Worm (Caenorhabditis elegans) whole organism, L4/young adult: ENCODE measurements around the gene ZK177.1.

ENCODE experiments used
- W03F9.2 ChIP-seq: fragments of 150-350 bp; optimal IDR thresholded peaks from 2 replicates; lab custom pipeline; 2014; ENCODE audit warnings: missing biosample characterization, missing genetic modification characterization
- dao-5 ChIP-seq: sonication (generic microtip); optimal IDR thresholded peaks from 2 replicates; lab custom pipeline; 2016; ENCODE audit warnings: missing genotype, missing genetic modification characterization, moderate library complexity, missing compliant biosample characterization
- him-1 ChIP-seq: sonication (generic microtip); optimal IDR thresholded peaks from 2 replicates; lab custom pipeline; 2016; ENCODE audit warnings: missing genotype, missing genetic modification reagents, missing genetic modification characterization, missing compliant biosample characterization

Gene ZK177.1

DNA sequence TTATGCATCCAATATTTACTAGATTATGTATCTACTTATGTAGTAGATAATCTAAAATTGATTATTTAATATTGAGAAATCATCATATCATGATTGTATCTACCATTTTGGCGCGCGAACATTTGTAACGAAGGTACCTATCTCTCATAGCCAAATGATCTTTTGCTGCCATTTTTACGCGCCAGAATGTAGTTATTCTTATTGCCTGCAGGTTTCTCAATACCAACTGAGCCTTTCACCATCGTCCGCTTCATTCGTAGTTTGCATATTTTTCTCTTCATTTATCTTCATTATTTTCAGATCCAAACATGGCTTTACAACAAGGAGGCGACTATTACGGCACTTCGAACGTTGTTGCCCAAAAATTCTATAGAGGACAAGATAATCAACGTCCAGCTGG is at the start of gene ZK177.1:
Gene ZK177.1, plus strand, starts transcription at position 301 of the 400 bp plus-strand sequence.
- TF ChIP-seq W03F9.2 (tag; lab: Kevin White, UChicago) (no peak), him-1 (tag; lab: Kevin White, UChicago) (no peak), dao-5 (tag; lab: Kevin White, UChicago) (no peak)

DNA sequence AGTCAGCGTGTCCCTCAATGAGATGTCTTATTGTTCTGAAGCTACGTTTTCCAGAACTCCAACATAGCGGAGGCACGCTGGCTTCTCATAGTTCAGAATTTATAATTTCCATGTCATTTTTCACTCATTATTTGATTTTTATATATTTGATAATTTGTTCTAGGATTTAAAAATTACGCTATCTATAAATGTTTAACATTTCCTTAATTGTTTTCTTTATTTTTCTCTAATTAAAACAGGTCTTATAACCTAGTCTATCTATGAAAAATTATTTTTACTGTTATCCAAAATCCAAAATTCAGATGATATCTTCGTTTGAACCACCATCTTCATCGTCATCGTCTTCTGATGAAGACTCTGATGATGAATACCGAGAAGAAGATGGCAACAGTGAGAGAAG is 49.6 kb upstream of the ZK177.1 start, which contains the start of gene F56D1.1:
Gene F56D1.1, plus strand, starts transcription at position 301 of the 400 bp plus-strand sequence.
- TF ChIP-seq W03F9.2 (tag; lab: Kevin White, UChicago) (no peak), him-1 (tag; lab: Kevin White, UChicago) (no peak), dao-5 (tag; lab: Kevin White, UChicago) (no peak)

DNA sequence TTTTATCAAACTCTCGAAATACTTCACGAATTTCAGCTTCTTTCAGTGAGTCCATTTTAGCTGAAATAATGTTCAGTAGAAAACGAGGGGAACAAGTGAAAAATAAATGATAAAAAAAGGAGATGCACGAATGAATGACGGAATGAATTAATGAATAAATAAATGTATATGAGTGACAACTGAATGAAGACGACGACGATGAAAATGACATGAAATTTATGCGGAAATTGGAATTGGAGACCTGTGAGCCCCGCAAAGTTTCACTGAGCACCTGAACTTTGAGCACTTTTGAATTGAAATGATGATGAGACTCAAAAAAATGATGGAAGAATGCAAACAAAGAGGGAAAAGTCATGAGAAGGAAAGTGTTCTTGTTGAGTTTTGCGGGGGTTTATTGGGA is 46.0 kb upstream of the ZK177.1 start, which contains the start of gene cal-8:
Gene cal-8, minus strand, starts transcription at position 60 of the 400 bp plus-strand sequence.
- no peak for TF ChIP-seq dao-5 (tag; lab: Kevin White, UChicago)
- TF ChIP-seq W03F9.2 (tag; lab: Kevin White, UChicago), result no peak
- no peak for TF ChIP-seq him-1 (tag; lab: Kevin White, UChicago)

DNA sequence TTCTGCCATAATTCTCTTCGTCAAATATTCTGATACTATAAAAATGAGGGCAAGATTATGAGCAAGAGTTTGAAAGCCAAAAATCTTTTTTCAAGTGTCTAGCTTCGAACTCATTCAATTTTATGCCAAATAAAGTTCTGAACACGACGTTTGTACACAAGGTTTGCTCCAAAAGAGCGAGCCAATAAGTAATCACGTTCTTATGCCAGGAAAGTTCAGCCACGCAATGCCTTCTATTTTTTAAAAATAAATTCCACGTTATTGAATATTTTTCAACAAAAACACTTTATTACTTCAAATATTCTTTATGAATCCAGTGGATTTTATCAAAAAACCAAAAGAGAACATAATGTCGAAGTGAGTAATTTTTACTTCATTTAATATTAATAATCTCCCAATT is 40.1 kb upstream of the ZK177.1 start, which contains the start of gene nep-5:
Gene nep-5, plus strand, starts transcription at position 301 of the 400 bp plus-strand sequence.
- TF ChIP-seq him-1 (tag; lab: Kevin White, UChicago) (no peak), dao-5 (tag; lab: Kevin White, UChicago) (no peak), W03F9.2 (tag; lab: Kevin White, UChicago) (no peak)

DNA sequence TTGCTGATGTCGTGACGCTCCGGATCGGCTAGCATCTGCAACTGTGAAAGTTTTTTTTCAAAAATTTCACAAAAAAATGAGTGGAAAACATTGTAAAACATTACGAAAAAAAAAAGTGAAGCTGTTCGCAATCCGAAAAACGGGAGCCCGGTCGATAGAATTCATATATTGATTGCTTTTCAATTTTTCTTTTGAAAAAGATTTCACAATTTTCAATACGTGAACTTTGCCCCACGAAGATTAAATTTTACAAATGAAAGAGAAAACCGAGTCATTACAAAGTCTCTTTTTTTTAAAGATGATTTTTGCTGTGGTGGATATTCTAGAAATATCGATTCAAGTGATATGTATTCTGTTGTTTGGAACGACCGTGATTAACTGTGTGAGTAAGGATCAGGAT is 33.5 kb upstream of the ZK177.1 start, which contains the start of gene F12A10.6:
Gene F12A10.6, minus strand, starts transcription at position 101 of the 400 bp plus-strand sequence.
- TF ChIP-seq him-1 (tag; lab: Kevin White, UChicago) (no peak), dao-5 (tag; lab: Kevin White, UChicago) (no peak), W03F9.2 (tag; lab: Kevin White, UChicago) (no peak)

DNA sequence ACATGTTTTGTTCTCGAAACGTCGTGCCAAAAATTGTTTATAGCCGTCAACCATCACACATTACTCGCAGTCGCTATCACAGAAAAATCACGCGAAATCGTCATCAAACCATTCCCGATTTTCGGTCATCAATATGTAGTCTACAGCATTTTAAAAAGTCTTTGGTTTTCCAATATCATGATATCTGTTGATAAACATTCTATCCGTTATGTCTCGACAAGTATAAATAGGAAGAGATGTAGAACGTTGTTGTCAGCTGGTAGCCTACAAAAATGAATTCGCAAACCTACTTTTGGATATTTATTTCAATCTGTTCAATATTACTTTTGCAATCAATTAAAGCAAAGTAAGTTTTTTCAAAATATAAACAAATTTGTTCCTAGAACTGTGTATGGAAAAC is 31.6 kb upstream of the ZK177.1 start, which contains the start of gene F12A10.1:
Gene F12A10.1, plus strand, starts transcription at position 166 of the 400 bp plus-strand sequence.
- TF ChIP-seq W03F9.2 (tag; lab: Kevin White, UChicago) (no peak), him-1 (tag; lab: Kevin White, UChicago) (no peak), dao-5 (tag; lab: Kevin White, UChicago) (no peak)

DNA sequence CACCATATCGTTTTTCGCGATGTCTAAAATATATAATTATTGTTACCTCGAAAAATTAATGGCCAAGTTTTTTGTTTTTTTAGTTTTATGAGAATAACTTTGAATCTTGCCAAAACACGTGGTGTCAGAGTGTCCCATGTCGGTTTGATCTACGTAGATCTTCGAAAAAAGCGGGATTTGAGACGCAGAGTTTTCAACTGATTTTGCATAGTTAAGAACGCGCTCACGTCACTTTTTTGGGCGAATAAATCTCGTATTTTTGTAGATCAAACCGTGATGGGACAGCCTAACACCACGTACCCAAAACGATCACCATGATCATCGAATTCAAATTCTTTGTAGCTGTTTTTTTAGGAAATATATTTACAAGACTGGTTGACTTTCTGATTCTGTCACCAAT is 30.4 kb upstream of the ZK177.1 start:
- TF ChIP-seq him-1 (tag; lab: Kevin White, UChicago), result no peak
- TF ChIP-seq dao-5 (tag; lab: Kevin White, UChicago), result no peak
- TF ChIP-seq W03F9.2 (tag; lab: Kevin White, UChicago), result no peak

DNA sequence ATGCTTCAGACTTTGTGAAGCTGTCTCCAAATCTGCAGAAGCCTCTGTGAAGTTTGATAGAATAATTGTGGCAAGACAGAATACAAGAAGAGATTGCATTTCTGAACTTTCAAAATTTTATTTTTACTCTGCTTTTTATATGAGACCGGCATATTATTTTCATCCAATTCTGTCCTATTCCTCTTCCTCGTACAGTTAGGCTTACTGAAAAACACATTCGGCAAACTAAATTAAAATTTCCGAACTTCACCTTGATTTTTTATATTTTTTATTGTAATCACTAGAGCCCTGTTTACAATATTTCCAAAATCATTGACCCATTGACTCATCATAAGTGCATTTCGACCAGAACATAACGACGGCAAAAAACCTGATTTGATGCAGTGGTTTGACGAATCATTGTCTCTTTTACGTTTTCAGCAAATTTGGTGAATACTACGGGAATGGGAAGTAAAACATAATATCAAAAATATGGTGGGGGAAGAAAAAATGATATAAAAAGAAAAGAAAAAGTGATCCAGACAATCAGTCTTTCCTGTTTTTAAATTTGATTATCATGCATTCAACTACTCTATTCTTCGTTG is 29.7 kb upstream of the ZK177.1 start, which contains the start of the genes suex-1 and F12A10.9:
Gene suex-1, minus strand, starts transcription at position 101 of the 584 bp plus-strand sequence.
Gene F12A10.9, plus strand, starts transcription at position 534 of the 584 bp plus-strand sequence.
- TF ChIP-seq dao-5 (tag; lab: Kevin White, UChicago), result no peak
- TF ChIP-seq W03F9.2 (tag; lab: Kevin White, UChicago), result no peak
- no peak for TF ChIP-seq him-1 (tag; lab: Kevin White, UChicago)

DNA sequence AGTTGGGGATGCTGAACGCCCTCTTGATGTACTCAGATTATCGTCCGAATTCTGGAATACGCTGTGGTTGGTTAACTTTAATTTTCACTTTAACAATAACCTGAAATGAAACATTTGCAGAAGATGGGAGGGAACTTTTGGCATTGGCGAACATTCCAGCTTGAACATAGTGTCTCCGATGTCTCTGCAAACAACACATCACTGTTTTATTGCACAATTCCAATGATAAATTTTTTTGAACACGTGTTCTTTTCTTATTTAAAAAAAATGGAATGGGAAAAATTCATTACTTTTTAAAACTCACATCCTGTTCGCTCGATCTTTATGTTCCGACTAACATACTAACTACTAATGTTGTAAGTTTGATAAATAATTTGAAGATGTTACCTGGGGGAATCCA is 27.5 kb upstream of the ZK177.1 start, which contains the start of gene fzy-1:
Gene fzy-1, plus strand, starts transcription at position 301 of the 400 bp plus-strand sequence.
- no peak for TF ChIP-seq him-1 (tag; lab: Kevin White, UChicago)
- no peak for TF ChIP-seq W03F9.2 (tag; lab: Kevin White, UChicago)
- no peak for TF ChIP-seq dao-5 (tag; lab: Kevin White, UChicago)

DNA sequence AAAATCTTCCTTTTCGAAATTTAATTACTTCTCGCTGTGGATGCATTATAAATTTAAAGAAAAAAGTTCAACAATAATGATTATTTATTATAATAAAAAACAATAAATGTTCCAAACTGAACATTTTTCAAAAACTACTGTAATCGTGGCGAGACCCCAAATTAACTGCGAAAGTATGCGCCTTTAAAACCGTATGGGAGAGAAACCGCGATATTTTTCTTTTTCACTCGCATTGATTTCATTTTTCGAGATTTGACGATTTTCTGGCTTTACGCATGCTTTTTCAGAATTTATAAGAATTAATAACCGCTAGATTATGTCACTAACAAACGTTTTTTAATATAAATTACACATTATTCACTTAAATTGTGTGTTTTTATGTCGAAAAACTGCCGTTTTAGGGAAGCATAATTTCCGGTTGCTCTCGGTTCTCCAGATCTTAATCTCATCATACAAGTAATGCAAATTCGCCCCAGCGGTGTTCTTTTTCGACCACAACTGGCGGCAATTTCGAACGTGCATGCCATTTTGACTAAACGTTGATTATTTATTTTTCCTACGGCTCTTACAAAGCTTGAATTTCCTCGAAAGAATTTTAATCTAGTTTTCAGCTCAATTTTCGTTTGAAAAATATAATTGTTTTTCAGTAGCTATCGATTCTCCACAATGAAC is 26.8 kb upstream of the ZK177.1 start, which contains the start of gene F12A10.8:
Gene F12A10.8, minus strand, starts transcription at position 79 of the 672 bp plus-strand sequence.
- no peak for TF ChIP-seq W03F9.2 (tag; lab: Kevin White, UChicago)
- no peak for TF ChIP-seq him-1 (tag; lab: Kevin White, UChicago)
- TF ChIP-seq dao-5 (tag; lab: Kevin White, UChicago), result no peak

DNA sequence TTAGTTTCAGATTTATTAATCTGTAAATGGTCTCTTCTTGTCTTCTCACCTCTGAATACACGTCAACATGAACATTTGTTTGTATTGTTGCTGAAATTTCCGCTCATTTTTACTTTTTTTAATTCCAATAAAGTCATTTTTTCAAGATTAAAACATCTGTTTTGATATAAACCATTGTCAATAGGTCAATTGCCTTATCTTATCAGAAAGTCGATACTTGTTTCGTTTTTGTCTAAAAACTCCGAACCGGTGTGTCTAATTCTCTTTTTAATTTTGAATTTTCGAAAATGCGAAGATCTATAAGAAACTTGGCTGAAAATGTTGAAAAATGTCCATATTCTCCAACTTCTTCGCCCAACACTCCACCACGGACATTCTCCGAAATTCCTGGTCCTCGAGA is 24.2 kb upstream of the ZK177.1 start, which contains the start of gene cyp-44A1:
Gene cyp-44A1, plus strand, starts transcription at position 285 of the 400 bp plus-strand sequence.
- TF ChIP-seq dao-5 (tag; lab: Kevin White, UChicago) (no peak), him-1 (tag; lab: Kevin White, UChicago) (no peak), W03F9.2 (tag; lab: Kevin White, UChicago) (no peak)

DNA sequence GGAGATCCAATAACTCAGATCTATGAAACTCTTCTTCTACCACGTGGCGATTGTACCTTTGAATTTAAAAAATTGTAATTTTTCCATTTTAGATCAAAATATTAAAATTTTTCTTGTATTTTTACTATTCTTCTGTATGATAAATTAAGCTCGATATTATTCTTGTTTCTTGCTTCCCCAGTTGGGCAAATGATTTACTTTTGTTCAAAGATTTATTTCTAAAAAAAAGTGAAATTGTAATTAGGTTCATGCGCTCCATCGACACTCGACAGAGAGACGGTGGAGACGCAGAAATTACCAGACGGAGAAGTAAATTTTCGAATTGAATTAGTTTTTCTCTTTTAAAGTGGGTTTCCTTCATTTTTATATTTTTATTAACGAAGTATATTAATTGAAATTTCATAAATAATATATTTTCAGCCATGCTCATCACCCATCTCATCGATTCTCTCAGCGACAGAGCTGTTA is 22.1 kb upstream of the ZK177.1 start, which contains the start of gene npp-24:
Gene npp-24, plus strand, starts transcription at position 51 of the 468 bp plus-strand sequence.
- TF ChIP-seq W03F9.2 (tag; lab: Kevin White, UChicago) (no peak), him-1 (tag; lab: Kevin White, UChicago) (no peak), dao-5 (tag; lab: Kevin White, UChicago) (no peak)
